Worm (Caenorhabditis elegans) whole organism, L2 larva: ENCODE measurements around the gene F59A1.13.

Source experiments
- C34F6.9 ChIP-seq: fragments of 150-350 bp; optimal IDR thresholded peaks from 2 replicates; lab custom pipeline; 2014; ENCODE audit warnings: missing biosample characterization, missing genetic modification characterization
- F13H6.1 ChIP-seq: sonication (generic microtip); optimal IDR thresholded peaks from 2 replicates; lab custom pipeline; 2016; ENCODE audit warnings: missing genetic modification characterization, missing compliant biosample characterization
- R02D3.7 ChIP-seq: fragments of 150-350 bp; optimal IDR thresholded peaks from 2 replicates; lab custom pipeline; 2014; ENCODE audit warnings: missing biosample characterization, missing genetic modification characterization
- ZK546.5 ChIP-seq: sonication (generic microtip); optimal IDR thresholded peaks from 2 replicates; lab custom pipeline; 2017; ENCODE audit warnings: missing biosample characterization, missing genetic modification characterization
- alr-1 ChIP-seq: fragments of 150-350 bp; optimal IDR thresholded peaks from 2 replicates; lab custom pipeline; 2014; ENCODE audit warnings: missing biosample characterization, missing genetic modification characterization
- aly-2 ChIP-seq: fragments of 150-350 bp; optimal IDR thresholded peaks from 2 replicates; lab custom pipeline; 2014; ENCODE audit warnings: missing biosample characterization, missing genetic modification characterization
- ama-1 ChIP-seq: fragments of 150-350 bp; optimal IDR thresholded peaks from 2 replicates; lab custom pipeline; 2018; ENCODE audit warnings: inconsistent platforms
- ceh-16 ChIP-seq: fragments of 150-350 bp; optimal IDR thresholded peaks from 2 replicates; lab custom pipeline; 2014; ENCODE audit warnings: missing biosample characterization, missing genetic modification characterization
- ceh-82 ChIP-seq: fragments of 150-350 bp; optimal IDR thresholded peaks from 2 replicates; lab custom pipeline; 2014; ENCODE audit warnings: missing biosample characterization, missing genetic modification characterization
- crh-2 ChIP-seq: sonication (generic microtip); optimal IDR thresholded peaks from 2 replicates; lab custom pipeline; 2017; ENCODE audit warnings: missing biosample characterization, missing genetic modification characterization
- dmd-4 ChIP-seq: sonication (generic microtip); optimal IDR thresholded peaks from 2 replicates; lab custom pipeline; 2017; ENCODE audit warnings: missing biosample characterization, missing genetic modification characterization
- egl-27 ChIP-seq: sonication (generic microtip); optimal IDR thresholded peaks from 3 replicates; lab custom pipeline; 2017; ENCODE audit warnings: missing biosample characterization, missing genetic modification reagents, missing genetic modification characterization
- gmeb-1 ChIP-seq: fragments of 150-350 bp; optimal IDR thresholded peaks from 2 replicates; lab custom pipeline; 2014; ENCODE audit warnings: missing biosample characterization, missing genetic modification characterization
- lin-11 ChIP-seq: fragments of 150-350 bp; sonication (generic microtip); optimal IDR thresholded peaks from 2 replicates; lab custom pipeline; 2014; ENCODE audit warnings: missing biosample characterization, missing genetic modification characterization, inconsistent platforms, mixed read lengths
- lin-13 ChIP-seq: fragments of 150-350 bp; optimal IDR thresholded peaks from 2 replicates; lab custom pipeline; 2014; ENCODE audit warnings: missing biosample characterization, missing genetic modification reagents, missing genetic modification characterization
- lsy-2 ChIP-seq, 2 experiments: fragments of 150-350 bp in 1 of 2; sonication (generic microtip) in 1 of 2; optimal IDR thresholded peaks; 2 replicates each; lab custom pipeline; 2014 to 2017; ENCODE audit warnings: missing biosample characterization in 2 of 2, missing genetic modification characterization in 2 of 2
- mab-5 ChIP-seq: fragments of 150-350 bp; optimal IDR thresholded peaks from 2 replicates; lab custom pipeline; 2014; ENCODE audit warnings: missing biosample characterization, missing genetic modification characterization
- nhr-12 ChIP-seq: fragments of 150-350 bp; optimal IDR thresholded peaks from 2 replicates; lab custom pipeline; 2014; ENCODE audit warnings: missing biosample characterization, missing genetic modification characterization
- nhr-129 ChIP-seq: fragments of 150-350 bp; optimal IDR thresholded peaks from 2 replicates; lab custom pipeline; 2014; ENCODE audit warnings: missing biosample characterization, missing genetic modification characterization
- nhr-23 ChIP-seq: fragments of 150-350 bp; optimal IDR thresholded peaks from 2 replicates; lab custom pipeline; 2014; ENCODE audit warnings: missing biosample characterization, missing genetic modification reagents, missing genetic modification characterization
- nhr-25 ChIP-seq: fragments of 150-350 bp; sonication (generic microtip); optimal IDR thresholded peaks from 3 replicates; lab custom pipeline; 2014; ENCODE audit warnings: missing biosample characterization, missing genetic modification characterization
- nhr-77 ChIP-seq: fragments of 150-350 bp; optimal IDR thresholded peaks from 2 replicates; lab custom pipeline; 2014; ENCODE audit warnings: missing biosample characterization, missing genetic modification characterization
- peb-1 ChIP-seq: fragments of 150-350 bp; optimal IDR thresholded peaks from 2 replicates; lab custom pipeline; 2014; ENCODE audit warnings: missing biosample characterization, missing genetic modification characterization
- sem-4 ChIP-seq: fragments of 150-350 bp; optimal IDR thresholded peaks from 2 replicates; lab custom pipeline; 2014; ENCODE audit warnings: missing biosample characterization, missing genetic modification reagents, missing genetic modification characterization
- skn-1 ChIP-seq: sonication (generic microtip); optimal IDR thresholded peaks from 2 replicates; lab custom pipeline; 2017; ENCODE audit warnings: missing biosample characterization, missing genetic modification characterization
- snpc-4 ChIP-seq: fragments of 150-350 bp; optimal IDR thresholded peaks from 2 replicates; lab custom pipeline; 2014; ENCODE audit warnings: missing biosample characterization, missing genetic modification characterization
- unc-39 ChIP-seq: fragments of 150-350 bp; optimal IDR thresholded peaks from 2 replicates; lab custom pipeline; 2014; ENCODE audit warnings: missing biosample characterization, missing genetic modification characterization
- unc-55 ChIP-seq: fragments of 150-350 bp; sonication (generic microtip); optimal IDR thresholded peaks from 3 replicates; lab custom pipeline; 2014; ENCODE audit warnings: missing biosample characterization, missing genetic modification reagents, missing genetic modification characterization
- unc-62 ChIP-seq: fragments of 150-350 bp; optimal IDR thresholded peaks from 2 replicates; lab custom pipeline; 2014; ENCODE audit warnings: missing biosample characterization, missing genetic modification reagents, missing genetic modification characterization
- ztf-1 ChIP-seq: fragments of 200-800 bp; sonication (Bioruptor generic); conservative IDR thresholded peaks from 2 replicates; pipeline ENCODE4 v1.3.6; 2022; ENCODE audit warnings: missing genetic modification characterization, missing compliant biosample characterization
- ztf-11 ChIP-seq: sonication (generic microtip); optimal IDR thresholded peaks from 2 replicates; lab custom pipeline; 2017; ENCODE audit warnings: missing biosample characterization, missing genetic modification characterization
- ztf-4 ChIP-seq: fragments of 150-350 bp; optimal IDR thresholded peaks from 2 replicates; lab custom pipeline; 2014; ENCODE audit warnings: missing biosample characterization, missing genetic modification characterization

The F59A1.13 gene

DNA sequence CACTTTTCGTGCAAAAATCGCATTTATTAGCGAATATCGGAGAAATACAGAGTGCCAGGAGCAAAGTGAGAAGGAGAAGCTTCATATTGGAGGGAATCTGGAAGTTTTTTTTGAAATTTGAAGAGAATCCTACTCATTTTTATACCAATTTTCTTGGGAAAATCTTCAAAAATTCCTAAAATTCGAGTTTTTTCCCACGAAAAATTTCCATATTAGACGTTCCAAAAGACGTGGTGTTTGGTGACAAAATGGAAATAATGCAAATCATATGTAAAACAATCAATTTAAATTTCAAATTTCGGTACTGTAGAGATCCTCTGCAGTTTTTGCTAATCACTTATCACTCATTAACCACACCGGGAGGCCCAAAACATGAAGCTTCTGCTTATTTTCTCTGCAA is 6.0 kb downstream of the F59A1.13 start, which contains the start of the genes F59A1.16 and F59A1.6:
Gene F59A1.16 (minus strand): TSS at position 101 of the 400 bp plus-strand sequence.
Gene F59A1.6 (plus strand): TSS at position 285 of the 400 bp plus-strand sequence.
- TF ChIP-seq crh-2 (tag; lab: Kevin White, UChicago) (no peak), nhr-77 (no peak), ztf-11 (tag; lab: Kevin White, UChicago) (no peak), egl-27 (tag; lab: Kevin White, UChicago) (no peak), nhr-25 (tag; lab: Kevin White, UChicago) (no peak)

ce11 chrV:17683763-17684162 is 7.1 kb downstream of the F59A1.13 start, which contains the start of gene F59A1.15:
Gene F59A1.15 (minus strand): TSS chrV:17683863.
- TF ChIP-seq ama-1 (lab: Kevin White, UChicago): no peak
- TF ChIP-seq ztf-1 (GFP tag; lab: Robert Waterston, UW): no peak
- no peak for TF ChIP-seq unc-55
- TF ChIP-seq snpc-4 (tag; lab: Kevin White, UChicago): no peak
- TF ChIP-seq nhr-12: no peak
- no peak for TF ChIP-seq unc-39 (tag; lab: Kevin White, UChicago)
- TF ChIP-seq ceh-16: no peak
- no peak for TF ChIP-seq sem-4 (tag; lab: Kevin White, UChicago)

DNA sequence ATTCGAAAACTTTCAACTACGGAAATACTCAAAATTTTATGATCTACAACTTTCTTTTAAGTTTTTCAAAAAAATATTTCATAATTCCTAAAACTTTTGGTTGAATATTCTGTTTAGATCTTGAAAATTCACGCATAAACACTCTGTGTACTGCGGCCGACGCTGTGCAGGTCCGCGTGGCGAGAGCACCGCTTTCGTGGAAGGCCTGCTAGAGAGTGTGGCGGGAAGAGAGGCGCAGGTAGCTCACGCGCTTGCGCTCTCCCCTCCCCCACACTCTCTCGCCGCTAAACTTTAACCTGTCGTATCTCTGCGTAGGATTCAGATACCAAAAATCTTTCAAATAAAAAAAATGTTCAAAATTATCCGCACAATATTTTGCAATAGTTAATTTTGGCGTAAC is 7.5 kb downstream of the F59A1.13 start:
- TF ChIP-seq sem-4 (tag; lab: Kevin White, UChicago) (no peak), snpc-4 (tag; lab: Kevin White, UChicago) (no peak), nhr-23 (no peak), gmeb-1 (tag; lab: Kevin White, UChicago) (no peak), ZK546.5 (tag; lab: Kevin White, UChicago) (no peak), R02D3.7 (tag; lab: Kevin White, UChicago) (no peak), lsy-2 (tag; optimal IDR thresholded peaks at IDR 0.05; lab: Kevin White, UChicago) (no peak), crh-2 (tag; lab: Kevin White, UChicago) (no peak), nhr-129 (no peak), ztf-4 (tag; lab: Kevin White, UChicago) (no peak), lin-11 (tag; lab: Kevin White, UChicago) (no peak), ama-1 (lab: Kevin White, UChicago) (no peak)

DNA sequence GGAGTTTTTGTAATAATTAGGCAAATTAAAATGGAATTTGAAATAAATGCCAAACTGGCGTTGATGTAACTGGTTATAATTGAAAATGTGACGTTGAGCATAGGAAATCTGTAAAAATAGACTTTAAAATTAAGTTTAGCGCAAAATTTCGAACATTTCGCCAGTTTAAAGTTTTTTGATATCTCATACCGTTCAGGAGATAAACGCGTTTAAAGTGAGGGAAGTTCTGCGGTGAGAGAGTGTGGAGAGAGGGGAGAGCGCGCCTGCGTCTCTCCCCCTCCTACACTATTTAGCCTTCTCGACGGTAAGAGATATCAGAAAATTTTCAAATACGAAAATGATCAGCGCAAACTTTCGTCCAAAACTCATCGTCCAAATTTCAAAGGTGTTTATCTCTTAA is 14.3 kb downstream of the F59A1.13 start, which contains the start of gene str-92:
Gene str-92 (minus strand): TSS at position 101 of the 400 bp plus-strand sequence.
- TF ChIP-seq mab-5 (tag; lab: Kevin White, UChicago) (no peak), peb-1 (tag; lab: Kevin White, UChicago) (no peak), dmd-4 (no peak), skn-1 (no peak), F13H6.1 (tag; lab: Kevin White, UChicago) (no peak), ceh-16 (no peak), nhr-77 (no peak), unc-39 (tag; lab: Kevin White, UChicago) (no peak), ceh-82 (tag; lab: Kevin White, UChicago) (no peak)

- TF ChIP-seq peb-1 (tag; lab: Kevin White, UChicago): no peak
- TF ChIP-seq aly-2 (tag; lab: Kevin White, UChicago): no peak
- TF ChIP-seq unc-62 (GFP tag; lab: Kevin White, UChicago): no peak
- no peak for TF ChIP-seq dmd-4
- TF ChIP-seq alr-1 (tag; lab: Kevin White, UChicago): no peak
- no peak for TF ChIP-seq unc-55
- TF ChIP-seq sem-4 (tag; lab: Kevin White, UChicago): no peak
- TF ChIP-seq nhr-23: no peak
- no peak for TF ChIP-seq C34F6.9 (tag; lab: Kevin White, UChicago)
- TF ChIP-seq F13H6.1 (tag; lab: Kevin White, UChicago): no peak
- no peak for TF ChIP-seq snpc-4 (tag; lab: Kevin White, UChicago)
Observed at ce11 chrV:17673343-17673742, 17.5 kb downstream of the F59A1.13 start, which contains the start of gene str-93. Gene str-93 (minus strand): TSS chrV:17673443.

ce11 chrV:17668531-17668930 is 22.3 kb downstream of the F59A1.13 start, which contains the start of gene str-89:
Gene str-89 (plus strand): TSS chrV:17668831.
- TF ChIP-seq unc-55: no peak
- TF ChIP-seq crh-2 (tag; lab: Kevin White, UChicago): no peak
- TF ChIP-seq alr-1 (tag; lab: Kevin White, UChicago): no peak
- TF ChIP-seq ztf-4 (tag; lab: Kevin White, UChicago): no peak
- TF ChIP-seq lin-13 (GFP tag; lab: Kevin White, UChicago): no peak
- TF ChIP-seq unc-39 (tag; lab: Kevin White, UChicago): no peak
- TF ChIP-seq lin-11 (tag; lab: Kevin White, UChicago): no peak
- no peak for TF ChIP-seq nhr-25 (tag; lab: Kevin White, UChicago)
- TF ChIP-seq F13H6.1 (tag; lab: Kevin White, UChicago): no peak
- no peak for TF ChIP-seq nhr-23
- TF ChIP-seq aly-2 (tag; lab: Kevin White, UChicago): no peak
- TF ChIP-seq nhr-129: no peak
